Worm (Caenorhabditis elegans) whole organism, L4 larva: ENCODE results near the gene idi-1.
A peak's percentile ranks its signal among the peaks of the same experiment; 100 is the strongest.

ENCODE experiments used
- Y105C5A.15 ChIP-seq: fragments of 200-800 bp; sonication (Bioruptor generic); IDR thresholded peaks from 2 replicates; pipeline ENCODE4 v1.3.6; 2022; ENCODE audit warnings: missing genetic modification characterization, missing compliant biosample characterization
- Y75B8A.6 ChIP-seq: fragments of 200-800 bp; sonication (Bioruptor generic); IDR thresholded peaks from 2 replicates; pipeline ENCODE4 v1.3.6; 2022; ENCODE audit warnings: missing genetic modification reagents, missing genetic modification characterization, missing compliant biosample characterization
- aha-1 ChIP-seq: fragments of 150-350 bp; peaks from one replicate; lab custom pipeline; 2014; ENCODE audit warnings: missing biosample characterization, missing genetic modification characterization
- attf-4 ChIP-seq: sonication (generic microtip); optimal IDR thresholded peaks from 3 replicates; lab custom pipeline; 2017; ENCODE audit warnings: missing biosample characterization, missing genetic modification characterization
- ceh-20 ChIP-seq: fragments of 200-800 bp; sonication (Bioruptor generic); IDR thresholded peaks from 2 replicates; pipeline ENCODE4 v1.3.6; 2022; ENCODE audit warnings: missing genetic modification reagents, missing genetic modification characterization, missing compliant biosample characterization
- ceh-28 ChIP-seq: fragments of 150-350 bp; optimal IDR thresholded peaks from 2 replicates; lab custom pipeline; 2014; ENCODE audit warnings: missing biosample characterization, missing genetic modification reagents, missing genetic modification characterization
- ceh-32 ChIP-seq: sonication (generic microtip); optimal IDR thresholded peaks from 2 replicates; lab custom pipeline; 2016; ENCODE audit warnings: mild to moderate bottlenecking, missing genetic modification characterization, missing compliant biosample characterization; ENCODE audit not compliant: poor library complexity
- ceh-82 ChIP-seq: sonication (generic microtip); optimal IDR thresholded peaks from 2 replicates; lab custom pipeline; 2017; ENCODE audit warnings: missing biosample characterization, missing genetic modification characterization
- daf-19 ChIP-seq: fragments of 200-800 bp; sonication (Bioruptor generic); conservative IDR thresholded peaks from 2 replicates; pipeline ENCODE4 v1.3.6; 2022; ENCODE audit warnings: missing genetic modification characterization, missing compliant biosample characterization
- dmd-6 ChIP-seq: fragments of 200-800 bp; sonication (Bioruptor generic); IDR thresholded peaks from 2 replicates; pipeline ENCODE4 v1.3.6; 2022; ENCODE audit warnings: missing genetic modification reagents, missing genetic modification characterization, missing compliant biosample characterization
- dve-1 ChIP-seq: sonication (generic microtip); optimal IDR thresholded peaks from 2 replicates; lab custom pipeline; 2017; ENCODE audit warnings: antibody characterized with exemption, mild to moderate bottlenecking, missing genetic modification characterization, missing compliant biosample characterization; ENCODE audit not compliant: insufficient read depth
- fkh-10 ChIP-seq: fragments of 150-350 bp; optimal IDR thresholded peaks from 2 replicates; lab custom pipeline; 2014; ENCODE audit warnings: missing biosample characterization, missing genetic modification reagents, missing genetic modification characterization
- hif-1 ChIP-seq, 2 experiments: sonication (generic microtip); optimal IDR thresholded peaks; 2 replicates each; lab custom pipeline; 2016 to 2017; ENCODE audit warnings: missing compliant biosample characterization in 2 of 2, missing genetic modification characterization in 2 of 2, missing genetic modification reagents in 2 of 2, missing genotype in 2 of 2, mild to moderate bottlenecking in 1 of 2
- hlh-11 ChIP-seq: fragments of 200-800 bp; sonication (Bioruptor generic); optimal IDR thresholded peaks from 2 replicates; lab custom pipeline; 2018; ENCODE audit warnings: mild to moderate bottlenecking, missing genetic modification characterization, missing compliant biosample characterization
- hlh-30 ChIP-seq: sonication (generic microtip); optimal IDR thresholded peaks from 2 replicates; lab custom pipeline; 2017; ENCODE audit warnings: antibody characterized with exemption, mild to moderate bottlenecking, missing genetic modification characterization, missing compliant biosample characterization; ENCODE audit not compliant: insufficient read depth
- hmg-1.1 ChIP-seq: fragments of 200-800 bp; sonication (Bioruptor generic); IDR thresholded peaks from 2 replicates; pipeline ENCODE4 v1.3.6; 2022; ENCODE audit warnings: missing genetic modification reagents, missing genetic modification characterization, missing compliant biosample characterization
- lim-7 ChIP-seq: fragments of 200-800 bp; sonication (Bioruptor generic); IDR thresholded peaks from 2 replicates; pipeline ENCODE4 v1.3.6; 2022; ENCODE audit warnings: missing genetic modification characterization, missing compliant biosample characterization
- lin-1 ChIP-seq: fragments of 200-800 bp; sonication (Bioruptor generic); IDR thresholded peaks from 2 replicates; pipeline ENCODE4 v1.3.6; 2022; ENCODE audit warnings: missing genetic modification reagents, missing genetic modification characterization, missing compliant biosample characterization
- lin-13 ChIP-seq: fragments of 150-350 bp; optimal IDR thresholded peaks from 2 replicates; lab custom pipeline; 2014; ENCODE audit warnings: missing biosample characterization, missing genetic modification reagents, missing genetic modification characterization
- lsy-2 ChIP-seq, 2 experiments: fragments of 150-350 bp in 1 of 2; sonication (generic microtip) in 1 of 2; optimal IDR thresholded peaks; 2 replicates each; lab custom pipeline; 2014 to 2017; ENCODE audit warnings: missing biosample characterization in 2 of 2, missing genetic modification characterization in 2 of 2
- madf-5 ChIP-seq, 2 experiments: fragments of 200-800 bp; sonication (Bioruptor generic); IDR thresholded peaks; 2 replicates each; pipeline ENCODE4 v1.3.6; 2022; ENCODE audit warnings: missing compliant biosample characterization in 2 of 2, missing genetic modification characterization in 2 of 2
- mdl-1 ChIP-seq, 2 experiments: fragments of 150-350 bp in 1 of 2; sonication (generic microtip) in 1 of 2; optimal IDR thresholded peaks; 2 replicates each; lab custom pipeline; 2014 to 2017; ENCODE audit warnings: missing biosample characterization in 2 of 2, missing genetic modification characterization in 2 of 2
- mes-2 ChIP-seq: sonication (generic microtip); optimal IDR thresholded peaks from 2 replicates; lab custom pipeline; 2016; ENCODE audit warnings: missing genotype, mild to moderate bottlenecking, missing genetic modification characterization, missing compliant biosample characterization; ENCODE audit not compliant: poor library complexity, severe bottlenecking
- nhr-102 ChIP-seq: sonication (generic microtip); optimal IDR thresholded peaks from 2 replicates; lab custom pipeline; 2016; ENCODE audit warnings: mild to moderate bottlenecking, missing genetic modification characterization, moderate library complexity, missing compliant biosample characterization
- nhr-11 ChIP-seq: fragments of 150-350 bp; optimal IDR thresholded peaks from 2 replicates; lab custom pipeline; 2014; ENCODE audit warnings: missing biosample characterization, missing genetic modification characterization
- nhr-25 ChIP-seq: sonication (generic microtip); optimal IDR thresholded peaks from 2 replicates; lab custom pipeline; 2017; ENCODE audit warnings: missing genetic modification characterization, mild to moderate bottlenecking, missing compliant biosample characterization, antibody characterized with exemption, moderate library complexity, borderline replicate concordance; ENCODE audit not compliant: insufficient read depth
- nhr-28 ChIP-seq: fragments of 150-350 bp; optimal IDR thresholded peaks from 2 replicates; lab custom pipeline; 2014; ENCODE audit warnings: missing biosample characterization, missing genetic modification characterization
- nhr-6 ChIP-seq: fragments of 150-350 bp; optimal IDR thresholded peaks from 2 replicates; lab custom pipeline; 2014; ENCODE audit warnings: missing biosample characterization, missing genetic modification characterization
- nhr-77 ChIP-seq: fragments of 150-350 bp; optimal IDR thresholded peaks from 2 replicates; lab custom pipeline; 2014; ENCODE audit warnings: missing biosample characterization, missing genetic modification characterization
- pha-4 ChIP-seq, 2 experiments: fragments of 150-350 bp in 1 of 2; fragments of 200-800 bp in 1 of 2; sonication (Bioruptor generic) in 1 of 2; IDR thresholded peaks in 1 of 2; optimal IDR thresholded peaks in 1 of 2; 2 replicates each; pipeline versions ENCODE4 v1.3.6 to Lab custom; 2014 to 2022; ENCODE audit warnings: missing genetic modification characterization in 2 of 2, missing genetic modification reagents in 2 of 2, missing biosample characterization in 1 of 2, missing compliant biosample characterization in 1 of 2
- pqm-1 ChIP-seq: sonication (generic microtip); optimal IDR thresholded peaks from 2 replicates; lab custom pipeline; 2017; ENCODE audit warnings: missing biosample characterization, missing genetic modification characterization
- rbr-2 ChIP-seq: sonication (generic microtip); optimal IDR thresholded peaks from 2 replicates; lab custom pipeline; 2016; ENCODE audit warnings: missing genotype, missing genetic modification characterization, missing compliant biosample characterization
- set-16 ChIP-seq: fragments of 200-800 bp; sonication (Bioruptor generic); IDR thresholded peaks from 2 replicates; pipeline ENCODE4 v1.3.6; 2022; ENCODE audit warnings: missing genetic modification reagents, missing genetic modification characterization, missing compliant biosample characterization
- snpc-4 ChIP-seq: fragments of 150-350 bp; optimal IDR thresholded peaks from 2 replicates; lab custom pipeline; 2014; ENCODE audit warnings: missing biosample characterization, missing genetic modification characterization
- tra-1 ChIP-seq: fragments of 200-800 bp; sonication (Bioruptor generic); IDR thresholded peaks from 2 replicates; pipeline ENCODE4 v1.3.6; 2022; ENCODE audit warnings: missing genetic modification reagents, missing genetic modification characterization, missing compliant biosample characterization
- unc-39 ChIP-seq: sonication (generic microtip); optimal IDR thresholded peaks from 2 replicates; lab custom pipeline; 2017; ENCODE audit warnings: missing biosample characterization, missing genetic modification characterization
- unc-62 ChIP-seq, 3 experiments: fragments of 150-350 bp in 1 of 3; sonication (generic microtip); optimal IDR thresholded peaks in 2 of 3; peaks in 1 of 3; 1 replicate in 1 of 3; 2 replicates in 2 of 3; lab custom pipeline; 2014 to 2017; ENCODE audit warnings: missing biosample characterization in 3 of 3, missing genetic modification characterization in 3 of 3, missing genetic modification reagents in 3 of 3, missing genotype in 1 of 3
- zfp-3 ChIP-seq: fragments of 200-800 bp; sonication (Bioruptor generic); conservative IDR thresholded peaks from 2 replicates; pipeline ENCODE4 v1.3.6; 2022; ENCODE audit warnings: missing genetic modification reagents, missing genetic modification characterization, missing compliant biosample characterization
- zip-2 ChIP-seq: fragments of 150-350 bp; optimal IDR thresholded peaks from 2 replicates; lab custom pipeline; 2014; ENCODE audit warnings: missing biosample characterization, missing genetic modification characterization
- ztf-11 ChIP-seq: fragments of 150-350 bp; optimal IDR thresholded peaks from 2 replicates; lab custom pipeline; 2014; ENCODE audit warnings: missing biosample characterization, missing genetic modification characterization

Gene idi-1

ce11 chrIII:8115877-8116276 lies 24.4 kb downstream of the idi-1 start:
- TF ChIP-seq unc-39 (tag; lab: Kevin White, UChicago) (no peak), attf-4 (no peak), madf-5 (GFP tag; IDR thresholded peaks at IDR 0.05; lab: Robert Waterston, UW) (0 out of 4 replicates have a peak, but pooled peaks of 1 of the 2 experiments have one; percentile 27), mdl-1 (tag; optimal IDR thresholded peaks at IDR 0.05; lab: Kevin White, UChicago) (no peak), lim-7 (GFP tag; lab: Robert Waterston, UW) (0 out of 2 replicates have a peak, but pooled peaks have one; percentile 36), set-16 (peak; percentile 59)

- TF ChIP-seq set-16 = peak; percentile 83
- no peak for TF ChIP-seq hlh-11 (tag; lab: Kevin White, UChicago)
Measured at ce11 chrIII:8117155-8117554, 25.6 kb downstream of the idi-1 start.

- TF ChIP-seq zfp-3 (GFP tag; lab: Robert Waterston, UW) = no peak
- peak in 1 of 2 experiments; percentile 17 for TF ChIP-seq unc-62 (GFP tag; optimal IDR thresholded peaks at IDR 0.05 in 1 of 2; lab: Kevin White, UChicago)
- no peak for TF ChIP-seq unc-62 (tag; optimal IDR thresholded peaks at IDR 0.05; lab: Kevin White, UChicago)
- TF ChIP-seq, all 104 proteins: peak for 1
Measured at ce11 chrIII:8121132-8121531, 29.6 kb downstream of the idi-1 start, which contains the start of gene gei-8. TSS of gene gei-8 (minus strand) at chrIII:8121232.

ce11 chrIII:8121923-8122322 lies 30.4 kb downstream of the idi-1 start:
- TF ChIP-seq nhr-11 (tag; lab: Kevin White, UChicago) (peak; percentile 6), nhr-77 (tag; lab: Kevin White, UChicago) (no peak), aha-1 (tag; lab: Kevin White, UChicago) (peak; percentile 51), ztf-11 (no peak), ceh-28 (tag; lab: Kevin White, UChicago) (no peak), lsy-2 (tag; optimal IDR thresholded peaks at IDR 0.05; lab: Kevin White, UChicago) (peak in 1 of 2 experiments; percentile 36)

- peak; percentile 85 for TF ChIP-seq dve-1 (tag; lab: Kevin White, UChicago)
- peak; percentile 30 for TF ChIP-seq nhr-11 (tag; lab: Kevin White, UChicago)
- no peak for TF ChIP-seq Y75B8A.6 (GFP tag; lab: Robert Waterston, UW)
- TF ChIP-seq daf-19 = no peak
- peak; percentile 53 for TF ChIP-seq hmg-1.1 (GFP tag; lab: Robert Waterston, UW)
- TF ChIP-seq ceh-32 (tag; lab: Kevin White, UChicago) = no peak
- peak; percentile 8 for TF ChIP-seq lin-13 (GFP tag; lab: Kevin White, UChicago)
- no peak for TF ChIP-seq Y105C5A.15 (GFP tag; lab: Robert Waterston, UW)
- peak; percentile 70 for TF ChIP-seq hlh-30 (tag; lab: Kevin White, UChicago)
- no peak for TF ChIP-seq snpc-4
- peak; percentile 44 for TF ChIP-seq fkh-10 (GFP tag; lab: Kevin White, UChicago)
- no peak for TF ChIP-seq pha-4 (GFP tag; IDR thresholded peaks at IDR 0.05; lab: Robert Waterston, UW)
- TF ChIP-seq pha-4 (tag; optimal IDR thresholded peaks at IDR 0.05; lab: Kevin White, UChicago) = no peak
- peak; percentile 37 for TF ChIP-seq rbr-2
- no peak for TF ChIP-seq lin-1 (GFP tag; lab: Robert Waterston, UW)
- peak; percentile 40 for TF ChIP-seq nhr-6
- TF ChIP-seq mes-2 = peak; percentile 69
- peak; percentile 42 for TF ChIP-seq nhr-77 (tag; lab: Kevin White, UChicago)
- TF ChIP-seq set-16 = no peak
- TF ChIP-seq unc-62 (GFP tag; optimal IDR thresholded peaks at IDR 0.05 in 1 of 2; lab: Kevin White, UChicago) = peak in 1 of 2 experiments; percentile 52
- TF ChIP-seq unc-62 (tag; optimal IDR thresholded peaks at IDR 0.05; lab: Kevin White, UChicago) = no peak
- peak; percentile 26 for TF ChIP-seq pqm-1
- no peak for TF ChIP-seq ceh-82 (tag; lab: Kevin White, UChicago)
- TF ChIP-seq nhr-28 (tag; lab: Kevin White, UChicago) = peak; percentile 76
- no peak for TF ChIP-seq lim-7 (GFP tag; lab: Robert Waterston, UW)
- peak in 1 of 2 experiments; percentile 9 for TF ChIP-seq hif-1 (tag; optimal IDR thresholded peaks at IDR 0.05; lab: Kevin White, UChicago)
- peak; percentile 64 to 91 for TF ChIP-seq lsy-2 (tag; optimal IDR thresholded peaks at IDR 0.05; lab: Kevin White, UChicago)
- peak; percentile 49 for TF ChIP-seq dmd-6
- TF ChIP-seq tra-1 = no peak
- TF ChIP-seq aha-1 (tag; lab: Kevin White, UChicago) = peak; percentile 86
- no peak for TF ChIP-seq nhr-102 (tag; lab: Kevin White, UChicago)
- no peak for TF ChIP-seq ceh-20 (GFP tag; lab: Robert Waterston, UW)
- TF ChIP-seq nhr-25 = peak; percentile 36
- TF ChIP-seq mdl-1 (tag; optimal IDR thresholded peaks at IDR 0.05; lab: Kevin White, UChicago) = peak; percentile 38 to 89
- no peak for TF ChIP-seq zip-2 (tag; lab: Kevin White, UChicago)
- TF ChIP-seq ztf-11 = no peak
Measured at ce11 chrIII:8124323-8124722, 32.8 kb downstream of the idi-1 start.
